Worm (Caenorhabditis elegans) whole organism, L4/young adult: ENCODE results near the gene ugt-49.

Source experiments
- dao-5 ChIP-seq: sonication (generic microtip); optimal IDR thresholded peaks from 2 replicates; lab custom pipeline; 2016; ENCODE audit warnings: missing genotype, missing genetic modification characterization, moderate library complexity, missing compliant biosample characterization
- him-1 ChIP-seq: sonication (generic microtip); optimal IDR thresholded peaks from 2 replicates; lab custom pipeline; 2016; ENCODE audit warnings: missing genotype, missing genetic modification reagents, missing genetic modification characterization, missing compliant biosample characterization

DNA sequence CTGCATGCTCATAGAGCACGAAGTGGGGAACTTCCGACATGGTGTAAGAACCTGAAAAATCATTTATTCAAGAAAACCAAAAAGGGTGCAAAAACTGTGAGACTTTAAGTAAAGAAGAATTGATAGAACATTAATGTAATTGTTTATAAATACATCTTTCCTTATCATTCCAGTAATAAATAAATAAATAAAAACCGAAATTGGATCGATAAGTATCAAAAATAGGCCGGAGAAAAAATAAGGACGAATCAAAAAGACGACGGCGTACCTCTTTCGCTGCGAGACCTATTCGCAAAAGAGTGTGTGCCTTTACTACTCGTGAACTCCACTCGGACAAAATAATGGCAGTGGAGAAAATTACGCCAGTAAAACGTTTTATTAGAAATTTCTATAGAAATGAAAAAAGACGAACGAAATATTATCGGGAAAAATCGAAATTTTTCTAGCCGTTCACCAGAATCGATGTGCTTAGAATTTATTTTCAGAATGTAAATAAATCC lies 19.1 kb upstream of the ugt-49 start, which contains the start of gene nol-56:
- peak; percentile 28 for TF ChIP-seq him-1 (tag; lab: Kevin White, UChicago)
- TF ChIP-seq dao-5: no peak
